Worm (Caenorhabditis elegans): ENCODE data around the gene K09C8.8.

DNA sequence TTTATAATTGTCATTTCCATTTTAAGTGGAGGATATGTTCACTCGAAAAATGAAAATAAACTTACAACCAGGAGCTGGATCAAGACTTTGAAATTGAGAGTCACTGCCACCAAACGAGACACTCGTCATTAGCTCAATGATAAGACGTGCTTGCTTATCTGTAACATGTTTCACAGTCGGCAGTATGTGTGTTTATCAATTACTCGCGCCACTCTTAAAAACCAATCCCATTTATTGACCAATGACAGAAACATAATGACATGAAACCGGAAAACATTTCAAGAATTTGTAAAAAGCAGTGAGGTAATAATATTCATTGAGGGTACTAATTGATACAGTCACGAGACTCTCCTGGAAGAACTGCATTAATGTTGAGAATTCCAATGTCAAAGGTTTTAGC lies 37.3 kb downstream of the K09C8.8 start, which contains the start of gene del-5:
- TF ChIP-seq W03F9.2 (tag; optimal IDR thresholded peaks at IDR 0.05) (no peak), dao-5 (tag; optimal IDR thresholded peaks at IDR 0.05) (no peak)
